Worm (Caenorhabditis elegans) whole organism, early embryonic: ENCODE data around the gene jmjd-5.

Experiments used
- B0310.2 ChIP-seq: sonication (generic microtip); optimal IDR thresholded peaks from 2 replicates; lab custom pipeline; 2016; ENCODE audit warnings: mild to moderate bottlenecking, missing genetic modification characterization, missing compliant biosample characterization
- ama-1 ChIP-seq: fragments of 150-350 bp; optimal IDR thresholded peaks from 2 replicates; lab custom pipeline; 2014
- flt-1 ChIP-seq: fragments of 200-800 bp; sonication (Bioruptor generic); IDR thresholded peaks from 2 replicates; pipeline ENCODE4 v1.3.6; 2022; ENCODE audit warnings: missing genetic modification characterization, missing compliant biosample characterization
- hmbx-1 ChIP-seq: sonication (generic microtip); optimal IDR thresholded peaks from 2 replicates; lab custom pipeline; 2016; ENCODE audit warnings: mild to moderate bottlenecking, missing genetic modification characterization, missing compliant biosample characterization
- hmg-4 ChIP-seq: fragments of 200-800 bp; sonication (Bioruptor generic); optimal IDR thresholded peaks from 2 replicates; lab custom pipeline; 2018; ENCODE audit warnings: mild to moderate bottlenecking, missing genetic modification characterization, missing compliant biosample characterization
- pes-1 ChIP-seq: fragments of 200-800 bp; sonication (Bioruptor generic); IDR thresholded peaks from 2 replicates; pipeline ENCODE4 v1.3.6; 2022; ENCODE audit warnings: missing genetic modification reagents, missing genetic modification characterization, missing compliant biosample characterization
- tbx-37 ChIP-seq: fragments of 200-800 bp; sonication (Bioruptor generic); conservative IDR thresholded peaks from 2 replicates; pipeline ENCODE4 v1.3.6; 2022; ENCODE audit warnings: missing genetic modification reagents, missing genetic modification characterization, missing compliant biosample characterization
- tra-4 ChIP-seq: sonication (generic microtip); optimal IDR thresholded peaks from 2 replicates; lab custom pipeline; 2017; ENCODE audit warnings: missing genetic modification characterization, missing compliant biosample characterization

DNA sequence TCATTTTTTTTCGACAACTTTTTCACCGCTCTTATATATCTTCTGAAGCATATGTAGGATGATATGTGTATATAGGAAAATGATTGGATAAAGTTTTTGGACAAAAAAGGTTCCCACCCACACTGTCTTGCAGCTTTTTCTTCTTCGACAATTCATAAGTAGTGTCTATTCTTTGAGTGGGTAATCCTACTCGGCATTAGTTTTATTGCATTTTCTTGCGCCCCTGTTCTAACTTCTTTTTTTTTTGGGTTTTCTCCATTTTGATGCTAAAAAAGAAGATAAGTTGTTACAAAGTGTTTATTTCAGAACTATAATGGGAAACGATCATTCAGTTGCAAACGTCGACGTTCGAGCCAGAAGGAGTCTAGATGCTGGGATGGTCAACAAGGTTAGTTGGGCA lies 7.0 kb downstream of the jmjd-5 start, which contains the start of gene glb-3:
- TF ChIP-seq tra-4 (tag; lab: Kevin White, UChicago) (no peak), ama-1 (lab: Kevin White, UChicago) (no peak), hmbx-1 (tag; lab: Kevin White, UChicago) (no peak), hmg-4 (GFP tag; lab: Kevin White, UChicago) (no peak), flt-1 (GFP tag; lab: Robert Waterston, UW) (no peak), pes-1 (no peak), tbx-37 (GFP tag; lab: Robert Waterston, UW) (no peak), B0310.2 (tag; lab: Kevin White, UChicago) (no peak)
